Worm (Caenorhabditis elegans): ENCODE results near the gene cpn-2.

DNA sequence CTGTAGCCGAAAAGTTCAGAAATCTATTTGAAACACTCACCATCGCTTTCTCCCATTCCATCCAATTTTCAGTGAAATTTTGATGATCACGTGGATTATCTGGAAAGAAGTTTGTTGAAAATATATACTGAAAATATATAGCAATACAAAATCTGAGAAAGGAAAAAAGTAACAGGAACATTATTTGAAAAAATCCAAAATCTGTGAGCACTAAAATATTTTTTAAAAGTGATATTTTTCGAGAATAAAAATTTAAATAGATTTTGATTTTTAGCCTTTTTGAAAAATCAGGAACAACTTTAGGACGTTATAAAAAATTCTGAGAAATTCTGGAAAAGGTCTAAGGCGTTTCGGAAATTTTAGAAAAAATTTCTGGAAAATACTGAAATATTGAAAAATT lies 19.4 kb downstream of the cpn-2 start, which contains the start of gene dmsr-4:
- no peak for TF ChIP-seq egl-27 (tag; optimal IDR thresholded peaks at IDR 0.05)
- TF ChIP-seq nhr-77 (tag; optimal IDR thresholded peaks at IDR 0.05), result no peak
- TF ChIP-seq snpc-4 (tag; optimal IDR thresholded peaks at IDR 0.05), result no peak
- no peak for TF ChIP-seq rnt-1 (tag; optimal IDR thresholded peaks at IDR 0.05)
- no peak for TF ChIP-seq lin-39 (tag; optimal IDR thresholded peaks at IDR 0.05)
- TF ChIP-seq ama-1 (optimal IDR thresholded peaks at IDR 0.05), result no peak
- no peak for TF ChIP-seq unc-130 (tag; optimal IDR thresholded peaks at IDR 0.05)
- TF ChIP-seq mdl-1 (tag; optimal IDR thresholded peaks at IDR 0.05), result no peak
- no peak for TF ChIP-seq elt-3 (tag; optimal IDR thresholded peaks at IDR 0.05)
